Fruit fly (Drosophila melanogaster) whole organism, prepupa: ENCODE results near the gene Trs20.

Source experiments
- Blimp-1 ChIP-seq: fragments of 200-800 bp; sonication (Bioruptor generic); optimal IDR thresholded peaks from 3 replicates; lab custom pipeline; 2017; ENCODE audit warnings: missing biosample characterization, missing genetic modification characterization, mild to moderate bottlenecking, moderate library complexity, missing genetic modification reagents
- CG10631 ChIP-seq: fragments of 200-800 bp; sonication (Bioruptor generic); optimal IDR thresholded peaks from 2 replicates; lab custom pipeline; 2016; ENCODE audit warnings: missing biosample characterization, missing genetic modification characterization
- CG10669 ChIP-seq: fragments of 200-800 bp; sonication (Bioruptor generic); optimal IDR thresholded peaks from 3 replicates; lab custom pipeline; 2018; ENCODE audit warnings: missing biosample characterization, mild to moderate bottlenecking, missing genetic modification characterization, moderate library complexity
- CG11762 ChIP-seq: fragments of 200-800 bp; sonication (Bioruptor generic); optimal IDR thresholded peaks from 3 replicates; lab custom pipeline; 2016; ENCODE audit warnings: missing biosample characterization, missing genetic modification characterization; ENCODE audit not compliant: insufficient read depth
- CG15336 ChIP-seq: fragments of 200-800 bp; sonication (Bioruptor generic); IDR thresholded peaks from 2 replicates; pipeline ENCODE4 v1.3.6; 2022; ENCODE audit warnings: missing biosample characterization, missing genetic modification characterization
- CG31627 ChIP-seq: fragments of 200-800 bp; sonication (Bioruptor generic); optimal IDR thresholded peaks from 3 replicates; lab custom pipeline; 2016; ENCODE audit warnings: missing biosample characterization, missing genetic modification characterization
- CG34406 ChIP-seq: fragments of 200-800 bp; sonication (Bioruptor generic); optimal IDR thresholded peaks from 3 replicates; lab custom pipeline; 2016; ENCODE audit warnings: missing biosample characterization, missing genetic modification characterization
- CG3919 ChIP-seq: fragments of 200-800 bp; sonication (Bioruptor generic); optimal IDR thresholded peaks from 3 replicates; lab custom pipeline; 2016; ENCODE audit warnings: missing biosample characterization, missing genetic modification characterization
- CG4318 ChIP-seq: fragments of 200-800 bp; sonication (Bioruptor generic); optimal IDR thresholded peaks from 3 replicates; lab custom pipeline; 2017; ENCODE audit warnings: missing biosample characterization, mild to moderate bottlenecking, missing genetic modification characterization
- CG6163 ChIP-seq: fragments of 200-800 bp; sonication (Bioruptor generic); IDR thresholded peaks from 3 replicates; pipeline ENCODE4 v1.3.6; 2022; ENCODE audit warnings: missing biosample characterization, missing genetic modification characterization
- CG6276 ChIP-seq: fragments of 200-800 bp; sonication (Bioruptor generic); optimal IDR thresholded peaks from 2 replicates; lab custom pipeline; 2017; ENCODE audit warnings: missing biosample characterization, mild to moderate bottlenecking, missing genetic modification characterization
- CG6792 ChIP-seq: fragments of 200-800 bp; sonication (Bioruptor generic); optimal IDR thresholded peaks from 3 replicates; lab custom pipeline; 2016; ENCODE audit warnings: missing biosample characterization, missing genetic modification characterization
- CG6854 ChIP-seq: fragments of 200-800 bp; sonication (Bioruptor generic); optimal IDR thresholded peaks from 2 replicates; lab custom pipeline; 2017; ENCODE audit warnings: missing biosample characterization, mild to moderate bottlenecking, missing genetic modification characterization
- CG7368 ChIP-seq: fragments of 200-800 bp; sonication (Bioruptor generic); optimal IDR thresholded peaks from 3 replicates; lab custom pipeline; 2016; ENCODE audit warnings: missing biosample characterization, missing genetic modification characterization
- CG8119 ChIP-seq: fragments of 200-800 bp; sonication (Bioruptor generic); IDR thresholded peaks from 3 replicates; pipeline ENCODE4 v1.3.6; 2022; ENCODE audit warnings: missing biosample characterization, missing genetic modification characterization
- CG8632 ChIP-seq: fragments of 200-800 bp; sonication (Bioruptor generic); optimal IDR thresholded peaks from 3 replicates; lab custom pipeline; 2016; ENCODE audit warnings: missing biosample characterization, missing genetic modification characterization
- Eip75B ChIP-seq: fragments of 200-800 bp; sonication (Bioruptor generic); optimal IDR thresholded peaks from 3 replicates; lab custom pipeline; 2016; ENCODE audit warnings: missing biosample characterization, missing genetic modification characterization
- Eip93F ChIP-seq: fragments of 200-800 bp; sonication (Bioruptor generic); optimal IDR thresholded peaks from 2 replicates; lab custom pipeline; 2016; ENCODE audit warnings: missing biosample characterization, mild to moderate bottlenecking, missing genetic modification characterization
- Ets21C ChIP-seq: fragments of 200-800 bp; sonication (Bioruptor generic); optimal IDR thresholded peaks from 3 replicates; lab custom pipeline; 2016; ENCODE audit warnings: missing biosample characterization, missing genetic modification characterization
- Hr38 ChIP-seq: sonication (Bioruptor generic); optimal IDR thresholded peaks from 2 replicates; lab custom pipeline; 2016; ENCODE audit warnings: missing biosample characterization, missing genetic modification characterization
- Hr39 ChIP-seq: fragments of 200-800 bp; sonication (Bioruptor generic); optimal IDR thresholded peaks from 2 replicates; lab custom pipeline; 2016; ENCODE audit warnings: missing biosample characterization, missing genetic modification characterization
- Hr4 ChIP-seq: fragments of 200-800 bp; sonication (Bioruptor generic); optimal IDR thresholded peaks from 3 replicates; lab custom pipeline; 2016; ENCODE audit warnings: missing biosample characterization, missing genetic modification characterization
- Lpt ChIP-seq: fragments of 200-800 bp; sonication (Bioruptor generic); optimal IDR thresholded peaks from 3 replicates; lab custom pipeline; 2016; ENCODE audit warnings: missing biosample characterization, missing genetic modification characterization
- OdsH ChIP-seq: fragments of 200-800 bp; sonication (Bioruptor generic); optimal IDR thresholded peaks from 3 replicates; lab custom pipeline; 2016; ENCODE audit warnings: missing biosample characterization, missing genetic modification characterization
- Smox ChIP-seq: fragments of 200-800 bp; sonication (Bioruptor generic); optimal IDR thresholded peaks from 3 replicates; lab custom pipeline; 2016; ENCODE audit warnings: missing biosample characterization, missing genetic modification characterization
- Sox102F ChIP-seq: fragments of 200-800 bp; sonication (Bioruptor generic); optimal IDR thresholded peaks from 2 replicates; lab custom pipeline; 2016; ENCODE audit warnings: missing biosample characterization, mild to moderate bottlenecking, missing genetic modification characterization
- Sox14 ChIP-seq: fragments of 200-800 bp; sonication (Bioruptor generic); optimal IDR thresholded peaks from 3 replicates; lab custom pipeline; 2016; ENCODE audit warnings: missing biosample characterization, missing genetic modification characterization
- acj6 ChIP-seq: fragments of 200-800 bp; sonication (Bioruptor generic); optimal IDR thresholded peaks from 3 replicates; lab custom pipeline; 2016; ENCODE audit warnings: missing biosample characterization, missing genetic modification characterization
- dac ChIP-seq: fragments of 200-800 bp; sonication (Bioruptor generic); optimal IDR thresholded peaks from 2 replicates; lab custom pipeline; 2017; ENCODE audit warnings: missing biosample characterization, mild to moderate bottlenecking, missing genetic modification characterization
- dsx ChIP-seq: fragments of 200-800 bp; optimal IDR thresholded peaks from 3 replicates; lab custom pipeline; 2019; ENCODE audit warnings: missing biosample characterization, mild to moderate bottlenecking, missing genetic modification characterization, moderate library complexity; ENCODE audit not compliant: poor library complexity, severe bottlenecking
- eg ChIP-seq: fragments of 200-800 bp; sonication (Bioruptor generic); IDR thresholded peaks from 3 replicates; pipeline ENCODE4 v1.3.6; 2022; ENCODE audit warnings: missing biosample characterization, missing genetic modification characterization
- esn ChIP-seq: fragments of 200-800 bp; sonication (Bioruptor generic); optimal IDR thresholded peaks from 2 replicates; lab custom pipeline; 2016; ENCODE audit warnings: missing biosample characterization, mild to moderate bottlenecking, missing genetic modification characterization, moderate library complexity
- fd85E ChIP-seq: fragments of 200-800 bp; sonication (Bioruptor generic); optimal IDR thresholded peaks from 3 replicates; lab custom pipeline; 2016; ENCODE audit warnings: missing biosample characterization, missing genetic modification characterization
- fkh ChIP-seq: fragments of 200-800 bp; sonication (Bioruptor generic); optimal IDR thresholded peaks from 3 replicates; lab custom pipeline; 2017; ENCODE audit warnings: missing biosample characterization, mild to moderate bottlenecking, missing genetic modification characterization, moderate library complexity
- lz ChIP-seq: fragments of 200-800 bp; sonication (Bioruptor generic); optimal IDR thresholded peaks from 3 replicates; lab custom pipeline; 2016; ENCODE audit warnings: missing biosample characterization, missing genetic modification characterization
- net ChIP-seq: fragments of 200-800 bp; sonication (Bioruptor generic); optimal IDR thresholded peaks from 3 replicates; lab custom pipeline; 2016; ENCODE audit warnings: missing biosample characterization, missing genetic modification characterization
- pdm3 ChIP-seq: fragments of 200-800 bp; sonication (Bioruptor generic); optimal IDR thresholded peaks from 3 replicates; lab custom pipeline; 2016; ENCODE audit warnings: missing biosample characterization, missing genetic modification characterization
- salr ChIP-seq, 2 experiments: fragments of 200-800 bp; sonication (Bioruptor generic); optimal IDR thresholded peaks; 3 replicates each; lab custom pipeline; 2016 to 2018; ENCODE audit warnings: missing biosample characterization in 2 of 2, missing genetic modification characterization in 2 of 2, mild to moderate bottlenecking in 1 of 2
- spab ChIP-seq: fragments of 200-800 bp; sonication (Bioruptor generic); optimal IDR thresholded peaks from 2 replicates; lab custom pipeline; 2017; ENCODE audit warnings: missing biosample characterization, mild to moderate bottlenecking, missing genetic modification characterization, missing genetic modification reagents
- ss ChIP-seq, 2 experiments: fragments of 200-800 bp; sonication (Bioruptor generic); optimal IDR thresholded peaks; 2 replicates in 1 of 2; 3 replicates in 1 of 2; lab custom pipeline; 2017 to 2018; ENCODE audit warnings: mild to moderate bottlenecking in 2 of 2, missing biosample characterization in 2 of 2, missing genetic modification characterization in 2 of 2, moderate library complexity in 1 of 2
- svp ChIP-seq: fragments of 200-800 bp; sonication (Bioruptor generic); peaks from one replicate; lab custom pipeline; 2016; ENCODE audit warnings: missing biosample characterization, missing genetic modification characterization
- topi ChIP-seq: fragments of 200-800 bp; sonication (Bioruptor generic); optimal IDR thresholded peaks from 3 replicates; lab custom pipeline; 2016; ENCODE audit warnings: missing biosample characterization, missing genetic modification characterization
- vri ChIP-seq: fragments of 200-800 bp; sonication (Bioruptor generic); optimal IDR thresholded peaks from 3 replicates; lab custom pipeline; 2016; ENCODE audit warnings: missing biosample characterization, mild to moderate bottlenecking, missing genetic modification characterization

The Trs20 gene

dm6 chr3L:16164150-16165039 lies 33.0 kb upstream of the Trs20 start, which contains the start of gene CG5151 (continued):
- peak; percentile 11 for TF ChIP-seq CG10669 (GFP tag; lab: Kevin White, UChicago)
- TF ChIP-seq Blimp-1 (GFP tag; lab: Kevin White, UChicago) = peak; percentile 8
- peak; percentile 64 for TF ChIP-seq svp (GFP tag; lab: Kevin White, UChicago)
- no peak; the same call in none of the 2 replicates for TF ChIP-seq CG15336 (GFP tag; lab: Robert Waterston, UW)
- peak; percentile 48 for TF ChIP-seq Sox14 (GFP tag; lab: Kevin White, UChicago)
- no peak for TF ChIP-seq pdm3 (GFP tag; lab: Kevin White, UChicago)
- peak; percentile 40 for TF ChIP-seq esn (GFP tag; lab: Kevin White, UChicago)
- TF ChIP-seq ss (GFP tag; optimal IDR thresholded peaks at IDR 0.05; lab: Kevin White, UChicago) = peak; percentile 51 to 75
- no peak for TF ChIP-seq dac (GFP tag; lab: Kevin White, UChicago)
- no peak for TF ChIP-seq CG10631 (GFP tag; lab: Kevin White, UChicago)
- peak; percentile 30 for TF ChIP-seq topi (GFP tag; lab: Kevin White, UChicago)
- TF ChIP-seq CG6276 (GFP tag; lab: Kevin White, UChicago) = peak; percentile 59
- peak; percentile 21 for TF ChIP-seq Lpt (GFP tag; lab: Kevin White, UChicago)
- TF ChIP-seq dsx (GFP tag; lab: Kevin White, UChicago) = peak; percentile 57
- peak; percentile 20 for TF ChIP-seq CG8632 (GFP tag; lab: Kevin White, UChicago)
- TF ChIP-seq acj6 (GFP tag; lab: Kevin White, UChicago) = no peak
- TF ChIP-seq CG6163 = peak; percentile 59; the same call in 2 of the 3 replicates

- TF ChIP-seq CG6792 (GFP tag; lab: Kevin White, UChicago) = peak; percentile 61
- peak; percentile 75 for TF ChIP-seq eg (GFP tag; lab: Robert Waterston, UW)
- TF ChIP-seq CG3919 (GFP tag; lab: Kevin White, UChicago) = peak; percentile 78
- peak; percentile 83 for TF ChIP-seq pdm3 (GFP tag; lab: Kevin White, UChicago)
- TF ChIP-seq salr (GFP tag; optimal IDR thresholded peaks at IDR 0.05; lab: Kevin White, UChicago) = peak in 1 of 2 experiments; percentile 71
- TF ChIP-seq esn (GFP tag; lab: Kevin White, UChicago) = peak; percentile 56
- TF ChIP-seq OdsH = peak; percentile 84
- no peak for TF ChIP-seq lz (GFP tag; lab: Kevin White, UChicago)
- TF ChIP-seq CG7368 (GFP tag; lab: Kevin White, UChicago) = no peak
- TF ChIP-seq CG6854 (GFP tag; lab: Kevin White, UChicago) = no peak
- peak; percentile 67 for TF ChIP-seq CG34406
- TF ChIP-seq Ets21C (GFP tag; lab: Kevin White, UChicago) = no peak
- TF ChIP-seq CG10669 (GFP tag; lab: Kevin White, UChicago) = peak; percentile 62
- TF ChIP-seq Sox14 (GFP tag; lab: Kevin White, UChicago) = peak; percentile 85
- peak; percentile 48 for TF ChIP-seq Hr39 (GFP tag; lab: Kevin White, UChicago)
- peak; percentile 84 for TF ChIP-seq CG6276 (GFP tag; lab: Kevin White, UChicago)
- TF ChIP-seq svp (GFP tag; lab: Kevin White, UChicago) = no peak
- peak; percentile 89 for TF ChIP-seq Hr4 (GFP tag; lab: Kevin White, UChicago)
- peak; percentile 33 for TF ChIP-seq dsx (GFP tag; lab: Kevin White, UChicago)
- TF ChIP-seq topi (GFP tag; lab: Kevin White, UChicago) = peak; percentile 43
- peak; percentile 54 for TF ChIP-seq CG11762 (GFP tag; lab: Kevin White, UChicago)
- peak; percentile 47 for TF ChIP-seq Sox102F (GFP tag; lab: Kevin White, UChicago)
- TF ChIP-seq ss (GFP tag; optimal IDR thresholded peaks at IDR 0.05; lab: Kevin White, UChicago) = peak in 1 of 2 experiments; percentile 50
- peak; percentile 46 for TF ChIP-seq fkh (GFP tag; lab: Kevin White, UChicago)
- peak; percentile 88 for TF ChIP-seq CG15336 (GFP tag; lab: Robert Waterston, UW)
- peak; percentile 85 for TF ChIP-seq CG8119 (GFP tag; lab: Robert Waterston, UW)
- TF ChIP-seq net (GFP tag; lab: Kevin White, UChicago) = peak; percentile 75
- TF ChIP-seq CG10631 (GFP tag; lab: Kevin White, UChicago) = peak; percentile 74
- peak; percentile 43 for TF ChIP-seq CG31627 (GFP tag; lab: Kevin White, UChicago)
- TF ChIP-seq Hr38 (GFP tag; lab: Kevin White, UChicago) = no peak
- TF ChIP-seq Eip93F (GFP tag; lab: Kevin White, UChicago) = no peak
- TF ChIP-seq dac (GFP tag; lab: Kevin White, UChicago) = peak; percentile 65
- peak; percentile 13 for TF ChIP-seq fd85E (GFP tag; lab: Kevin White, UChicago)
- TF ChIP-seq vri (GFP tag; lab: Kevin White, UChicago) = no peak
- peak; percentile 49 for TF ChIP-seq spab
- TF ChIP-seq CG4318 = peak; percentile 78
- peak; percentile 25 for TF ChIP-seq Smox
- TF ChIP-seq Eip75B (GFP tag; lab: Kevin White, UChicago) = peak; percentile 57
Measured at dm6 chr3L:16161847-16162556, 30.6 kb upstream of the Trs20 start.
